Worm (Caenorhabditis elegans): ENCODE measurements around the gene F31E3.12.

ce11 chrIII:6945747-6946146 lies 23.4 kb upstream of the F31E3.12 start, which contains the start of gene abu-13:
- no peak for TF ChIP-seq unc-39 (tag; optimal IDR thresholded peaks at IDR 0.05)
- no peak for TF ChIP-seq fos-1 (tag; optimal IDR thresholded peaks at IDR 0.05)
- no peak for TF ChIP-seq ZK546.5 (tag; optimal IDR thresholded peaks at IDR 0.05)
- TF ChIP-seq elt-3 (tag; optimal IDR thresholded peaks at IDR 0.05): no peak
- TF ChIP-seq fkh-10 (GFP tag; optimal IDR thresholded peaks at IDR 0.05): no peak
- TF ChIP-seq nhr-28 (tag; optimal IDR thresholded peaks at IDR 0.05): no peak
- no peak for TF ChIP-seq unc-62 (GFP tag; optimal IDR thresholded peaks at IDR 0.05)
- no peak for TF ChIP-seq fkh-2 (tag; optimal IDR thresholded peaks at IDR 0.05)
